In genomic region chrIII:5013915-5014346, ce11 we compare ENCODE assay signal across 2 worm cellular contexts.
A peak's percentile ranks its signal among the peaks of the same experiment; 100 is the strongest.
TF ChIP-seq lines count a peak whose summit lies in the region.

No protein-coding gene starts in this region.

TF ChIP-seq in whole organism, L1 larva, 84 proteins besides CTCF, POLR2A, EP300 and RAD21 (continued from another document):
- TF ChIP-seq efl-1 (optimal IDR thresholded peaks at IDR 0.05; lab: Kevin White, UChicago): peak; percentile 81 to 82
- TF ChIP-seq efl-1 (GFP tag; optimal IDR thresholded peaks at IDR 0.05 in 1 of 2; lab: Kevin White, UChicago): peak; percentile 54 to 95
- peak; percentile 37 for TF ChIP-seq nhr-11 (tag; optimal IDR thresholded peaks at IDR 0.05; lab: Kevin White, UChicago)
- peak; percentile 20 for TF ChIP-seq fkh-4 (tag; optimal IDR thresholded peaks at IDR 0.05; lab: Kevin White, UChicago; ENCODE audit: borderline replicate concordance)
- TF ChIP-seq nhr-90 (tag; optimal IDR thresholded peaks at IDR 0.05; lab: Kevin White, UChicago; ENCODE audit: poor library complexity): peak; percentile 75
- no peak for TF ChIP-seq hlh-4 (tag; optimal IDR thresholded peaks at IDR 0.05; lab: Kevin White, UChicago)
- peak; percentile 44 for TF ChIP-seq elt-2 (tag; optimal IDR thresholded peaks at IDR 0.05; lab: Kevin White, UChicago)
- peak; percentile 74 for TF ChIP-seq nhr-237 (tag; optimal IDR thresholded peaks at IDR 0.05; lab: Kevin White, UChicago)
- peak; percentile 85 for TF ChIP-seq jun-1 (tag; optimal IDR thresholded peaks at IDR 0.05; lab: Kevin White, UChicago)
- no peak for TF ChIP-seq nhr-76 (tag; optimal IDR thresholded peaks at IDR 0.05; lab: Kevin White, UChicago)
- TF ChIP-seq fkh-8 (tag; optimal IDR thresholded peaks at IDR 0.05; lab: Kevin White, UChicago): peak; percentile 90
- TF ChIP-seq Y116A8C.19 (tag; optimal IDR thresholded peaks at IDR 0.05; lab: Kevin White, UChicago; ENCODE audit: borderline replicate concordance): no peak
- peak in 1 of 2 experiments; percentile 82 for TF ChIP-seq egl-27 (tag; optimal IDR thresholded peaks at IDR 0.05; lab: Kevin White, UChicago)
- TF ChIP-seq ceh-8 (GFP tag; optimal IDR thresholded peaks at IDR 0.05; lab: Kevin White, UChicago): peak; percentile 57
- peak; percentile 96 for TF ChIP-seq snu-23 (GFP tag; optimal IDR thresholded peaks at IDR 0.05; lab: Kevin White, UChicago)
- peak; percentile 59 for TF ChIP-seq irx-1 (tag; optimal IDR thresholded peaks at IDR 0.05; lab: Kevin White, UChicago)
- peak; percentile 86 for TF ChIP-seq skn-1 (tag; optimal IDR thresholded peaks at IDR 0.05; lab: Kevin White, UChicago)
- peak; percentile 55; the same call in 1 of the 2 replicates for TF ChIP-seq ceh-88 (GFP tag; IDR thresholded peaks at IDR 0.05; lab: Robert Waterston, UW)
- peak; percentile 89 for TF ChIP-seq swsn-7 (tag; optimal IDR thresholded peaks at IDR 0.05; lab: Kevin White, UChicago)
- TF ChIP-seq nhr-47 (tag; optimal IDR thresholded peaks at IDR 0.05; lab: Kevin White, UChicago): peak; percentile 88
- TF ChIP-seq xbp-1 (tag; optimal IDR thresholded peaks at IDR 0.05; lab: Kevin White, UChicago): peak; percentile 85
- TF ChIP-seq pag-3 (tag; optimal IDR thresholded peaks at IDR 0.05; lab: Kevin White, UChicago; ENCODE audit: borderline replicate concordance, insufficient read depth): no peak
- TF ChIP-seq isw-1 (GFP tag; IDR thresholded peaks at IDR 0.05; lab: Robert Waterston, UW): peak; percentile 75
- peak; percentile 71 for TF ChIP-seq rnt-1 (tag; optimal IDR thresholded peaks at IDR 0.05; lab: Kevin White, UChicago)

TF ChIP-seq in whole organism, young adult, 124 proteins besides CTCF, POLR2A, EP300 and RAD21 (continued from another document):
- TF ChIP-seq K12H6.12 (tag; optimal IDR thresholded peaks at IDR 0.05; lab: Kevin White, UChicago) (peak; percentile 92), nhr-27 (tag; optimal IDR thresholded peaks at IDR 0.05; lab: Kevin White, UChicago) (no peak), cebp-1 (GFP tag; IDR thresholded peaks at IDR 0.05; lab: Robert Waterston, UW) (peak; percentile 41; the same call in 1 of the 2 replicates), cebp-1 (tag; optimal IDR thresholded peaks at IDR 0.05; lab: Kevin White, UChicago) (peak; percentile 83), Y56A3A.18 (GFP tag; IDR thresholded peaks at IDR 0.05; lab: Robert Waterston, UW) (peak; percentile 52; the same call in 1 of the 2 replicates), snpc-1.1 (tag; optimal IDR thresholded peaks at IDR 0.05; lab: Kevin White, UChicago; ENCODE audit: insufficient read depth) (no peak), him-1 (tag; optimal IDR thresholded peaks at IDR 0.05; lab: Kevin White, UChicago) (no peak), aptf-3 (GFP tag; IDR thresholded peaks at IDR 0.05; lab: Robert Waterston, UW) (no peak), mxl-1 (tag; optimal IDR thresholded peaks at IDR 0.05; lab: Kevin White, UChicago) (no peak), pha-4 (tag; optimal IDR thresholded peaks at IDR 0.05; lab: Kevin White, UChicago) (no peak), F57C9.4 (tag; optimal IDR thresholded peaks at IDR 0.05; lab: Kevin White, UChicago) (no peak), ceh-91 (GFP tag; IDR thresholded peaks at IDR 0.05; lab: Robert Waterston, UW) (no peak), lsl-1 (GFP tag; optimal IDR thresholded peaks at IDR 0.05; lab: Kevin White, UChicago) (no peak), snpc-1.3 (tag; optimal IDR thresholded peaks at IDR 0.05; lab: Kevin White, UChicago; ENCODE audit: insufficient read depth) (no peak), Y95B8A.8 (GFP tag; IDR thresholded peaks at IDR 0.05; lab: Robert Waterston, UW) (no peak), sdz-38 (tag; optimal IDR thresholded peaks at IDR 0.05; lab: Kevin White, UChicago) (no peak), nfya-1 (tag; optimal IDR thresholded peaks at IDR 0.05; lab: Kevin White, UChicago; ENCODE audit: borderline replicate concordance, insufficient read depth) (no peak), ztf-26 (tag; optimal IDR thresholded peaks at IDR 0.05; lab: Kevin White, UChicago) (peak; percentile 76), ztf-28 (GFP tag; IDR thresholded peaks at IDR 0.05; lab: Robert Waterston, UW) (no peak), hsf-1 (GFP tag; IDR thresholded peaks at IDR 0.05; lab: Robert Waterston, UW) (no peak), hmg-20 (GFP tag; IDR thresholded peaks at IDR 0.05; lab: Robert Waterston, UW) (no peak)
